Fruit fly (Drosophila melanogaster): ENCODE measurements around the gene mtrm.

mtrm gene

dm6 chr3L:8445027-8445426 lies 32.2 kb downstream of the mtrm start:
- TF ChIP-seq CG12605 (GFP tag; IDR thresholded peaks at IDR 0.05), result no peak
- TF ChIP-seq CG9948 (tag; optimal IDR thresholded peaks at IDR 0.05), result peak; percentile 57
- peak; percentile 28 for TF ChIP-seq Snoo (tag; optimal IDR thresholded peaks at IDR 0.05)
- peak; percentile 63 for TF ChIP-seq CG8159 (tag; optimal IDR thresholded peaks at IDR 0.05)
- 0 out of 3 replicates have a peak, but pooled peaks have one; percentile 46 for TF ChIP-seq CG4496 (GFP tag; IDR thresholded peaks at IDR 0.05)
- no peak for TF ChIP-seq CG32121 (GFP tag; IDR thresholded peaks at IDR 0.05)
- TF ChIP-seq EcR (GFP tag; optimal IDR thresholded peaks at IDR 0.05), result no peak
- peak; percentile 42 for TF ChIP-seq D1 (tag; optimal IDR thresholded peaks at IDR 0.05)
- peak; percentile 8 for TF ChIP-seq Pif1B (GFP tag; optimal IDR thresholded peaks at IDR 0.05)
- peak; percentile 55 for TF ChIP-seq CG17806 (tag; optimal IDR thresholded peaks at IDR 0.05)
- TF ChIP-seq CG15710 (tag; optimal IDR thresholded peaks at IDR 0.05), result peak; percentile 48
- peak; percentile 28 for TF ChIP-seq CG8301 (tag; optimal IDR thresholded peaks at IDR 0.05)
- TF ChIP-seq CG14655 (GFP tag; optimal IDR thresholded peaks at IDR 0.05), result peak; percentile 38
- no peak for TF ChIP-seq rn (GFP tag; IDR thresholded peaks at IDR 0.05)
- TF ChIP-seq CG13204 (GFP tag; optimal IDR thresholded peaks at IDR 0.05), result no peak

DNA sequence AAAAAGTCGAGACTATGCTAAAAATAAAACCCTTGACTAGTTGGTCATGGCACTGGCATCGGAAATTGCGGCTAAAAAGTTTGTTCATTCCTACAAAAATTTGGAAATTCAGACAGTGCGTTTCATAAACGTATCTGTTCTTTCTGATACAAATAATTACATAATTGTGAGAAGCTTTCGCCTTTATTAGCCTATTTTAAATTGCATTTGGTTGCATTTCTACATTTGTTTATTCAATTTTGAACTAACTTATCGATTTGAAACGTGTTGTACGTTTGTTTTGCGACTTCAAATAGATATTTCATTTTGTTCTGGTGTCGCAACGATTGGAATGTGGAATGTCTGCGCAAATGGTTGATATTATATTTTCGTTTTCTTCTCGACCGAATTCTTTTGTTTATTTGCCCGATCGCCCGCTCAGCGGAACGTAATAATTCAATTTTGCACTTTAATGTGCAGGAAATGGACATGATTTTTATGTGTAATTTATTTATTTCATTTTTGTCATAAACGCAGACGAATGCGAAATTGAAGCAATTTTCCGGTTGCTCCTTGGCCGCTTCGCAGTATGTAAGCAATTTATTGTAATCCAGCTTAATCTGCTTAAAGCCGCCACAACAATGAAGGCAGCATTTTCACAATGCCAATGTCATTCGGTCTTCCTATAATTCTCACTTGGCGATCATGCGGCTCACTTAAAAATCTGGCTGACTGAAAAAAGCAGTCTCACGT lies 33.4 kb downstream of the mtrm start:
- TF ChIP-seq Pif1A (GFP tag; optimal IDR thresholded peaks at IDR 0.05) (no peak), CG32121 (GFP tag; IDR thresholded peaks at IDR 0.05) (0 out of 2 replicates have a peak, but pooled peaks have one; percentile 33)

- TF ChIP-seq rn (GFP tag; IDR thresholded peaks at IDR 0.05) (no peak), CG8159 (tag; optimal IDR thresholded peaks at IDR 0.05) (no peak), Ets98B (GFP tag; IDR thresholded peaks at IDR 0.05) (no peak), CG34367 (tag; optimal IDR thresholded peaks at IDR 0.05) (no peak), Pif1A (GFP tag; optimal IDR thresholded peaks at IDR 0.05) (no peak), fd96Ca (GFP tag; IDR thresholded peaks at IDR 0.05) (no peak), CG15710 (tag; optimal IDR thresholded peaks at IDR 0.05) (no peak), CG13204 (GFP tag; optimal IDR thresholded peaks at IDR 0.05) (no peak), CG9948 (tag; optimal IDR thresholded peaks at IDR 0.05) (no peak), Pif1B (GFP tag; optimal IDR thresholded peaks at IDR 0.05) (no peak), CG32121 (GFP tag; IDR thresholded peaks at IDR 0.05) (no peak), D1 (tag; optimal IDR thresholded peaks at IDR 0.05) (no peak), EcR (GFP tag; optimal IDR thresholded peaks at IDR 0.05) (no peak), CG8301 (tag; optimal IDR thresholded peaks at IDR 0.05) (no peak)
Measured at dm6 chr3L:8447795-8448516, 35.1 kb downstream of the mtrm start.

DNA sequence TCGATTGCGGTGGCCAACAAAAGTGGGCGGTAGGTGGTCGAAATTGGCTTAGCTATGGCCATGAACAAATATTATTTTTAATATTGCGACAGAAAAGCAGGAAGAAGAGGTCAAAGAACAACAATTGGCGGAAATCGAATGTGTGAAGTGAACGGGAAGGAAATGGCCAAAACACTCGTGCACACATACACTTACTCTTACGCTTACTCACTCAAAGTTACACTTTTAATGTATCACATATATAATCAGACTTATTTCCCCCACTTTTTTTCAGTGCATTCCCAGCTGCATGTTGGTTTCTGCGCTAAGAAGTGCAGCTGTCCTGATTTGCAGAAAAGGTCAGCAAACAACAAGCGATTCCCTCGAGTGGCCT lies 35.7 kb downstream of the mtrm start:
- TF ChIP-seq Pif1B (GFP tag; optimal IDR thresholded peaks at IDR 0.05), result peak; percentile 35
- TF ChIP-seq rn (GFP tag; IDR thresholded peaks at IDR 0.05), result no peak
- peak; percentile 74 for TF ChIP-seq CG14655 (GFP tag; optimal IDR thresholded peaks at IDR 0.05)
- TF ChIP-seq D1 (tag; optimal IDR thresholded peaks at IDR 0.05), result no peak
- TF ChIP-seq CG34367 (tag; optimal IDR thresholded peaks at IDR 0.05), result peak; percentile 0
- TF ChIP-seq CG17806 (tag; optimal IDR thresholded peaks at IDR 0.05), result peak; percentile 44
- peak; percentile 30 for TF ChIP-seq CG15710 (tag; optimal IDR thresholded peaks at IDR 0.05)
- no peak for TF ChIP-seq CG13204 (GFP tag; optimal IDR thresholded peaks at IDR 0.05)
- peak; percentile 36 for TF ChIP-seq CG9948 (tag; optimal IDR thresholded peaks at IDR 0.05)
- TF ChIP-seq fd96Ca (GFP tag; IDR thresholded peaks at IDR 0.05), result no peak
- peak; percentile 62; the same call in 1 of the 3 replicates for TF ChIP-seq CG4496 (GFP tag; IDR thresholded peaks at IDR 0.05)
- no peak for TF ChIP-seq EcR (GFP tag; optimal IDR thresholded peaks at IDR 0.05)
- TF ChIP-seq Snoo (tag; optimal IDR thresholded peaks at IDR 0.05), result no peak
- no peak for TF ChIP-seq CG10348 (GFP tag; IDR thresholded peaks at IDR 0.05)
- no peak for TF ChIP-seq Ets98B (GFP tag; IDR thresholded peaks at IDR 0.05)
- TF ChIP-seq CG8301 (tag; optimal IDR thresholded peaks at IDR 0.05), result peak; percentile 59
- TF ChIP-seq gl (tag; optimal IDR thresholded peaks at IDR 0.05), result no peak
- TF ChIP-seq CG12605 (GFP tag; IDR thresholded peaks at IDR 0.05), result 0 out of 2 replicates have a peak, but pooled peaks have one; percentile 7
- TF ChIP-seq CG32121 (GFP tag; IDR thresholded peaks at IDR 0.05), result peak; percentile 49; the same call in 1 of the 2 replicates
- peak; percentile 44 for TF ChIP-seq CG8159 (tag; optimal IDR thresholded peaks at IDR 0.05)
- peak; percentile 54 for TF ChIP-seq Pif1A (GFP tag; optimal IDR thresholded peaks at IDR 0.05)

dm6 chr3L:8449202-8449799 lies 36.5 kb downstream of the mtrm start, which contains the start of gene CG6983:
Gene CG6983, minus strand, starts transcription at chr3L:8449377.
- peak; percentile 15; the same call in 1 of the 2 replicates for TF ChIP-seq Ets98B (GFP tag; IDR thresholded peaks at IDR 0.05)
- peak; percentile 26; the same call in 1 of the 3 replicates for TF ChIP-seq CG4496 (GFP tag; IDR thresholded peaks at IDR 0.05)
- peak; percentile 19; the same call in 1 of the 2 replicates for TF ChIP-seq CG12605 (GFP tag; IDR thresholded peaks at IDR 0.05)
- TF ChIP-seq CG32121 (GFP tag; IDR thresholded peaks at IDR 0.05), result no peak
- TF ChIP-seq EcR (GFP tag; optimal IDR thresholded peaks at IDR 0.05), result no peak
